Worm (Caenorhabditis elegans) whole organism, L3 larva: Measurements from ENCODE around the gene F14F8.8.

Source experiments
- ZK546.5 ChIP-seq: sonication (generic microtip); optimal IDR thresholded peaks from 2 replicates; lab custom pipeline; 2017; ENCODE audit warnings: missing biosample characterization, missing genetic modification characterization
- elt-2 ChIP-seq: sonication (generic microtip); optimal IDR thresholded peaks from 2 replicates; lab custom pipeline; 2016; ENCODE audit warnings: missing genetic modification reagents, mild to moderate bottlenecking, missing genetic modification characterization, missing compliant biosample characterization
- hmg-11 ChIP-seq: sonication (generic microtip); optimal IDR thresholded peaks from 2 replicates; lab custom pipeline; 2016; ENCODE audit warnings: missing genetic modification characterization, missing compliant biosample characterization
- nhr-23 ChIP-seq: fragments of 150-350 bp; optimal IDR thresholded peaks from 2 replicates; lab custom pipeline; 2014; ENCODE audit warnings: missing biosample characterization, missing genetic modification reagents, missing genetic modification characterization
- pqm-1 ChIP-seq: fragments of 150-350 bp; optimal IDR thresholded peaks from 2 replicates; lab custom pipeline; 2017; ENCODE audit warnings: missing biosample characterization, missing genetic modification characterization, inconsistent platforms
- skn-1 ChIP-seq: fragments of 150-350 bp; optimal IDR thresholded peaks from 2 replicates; lab custom pipeline; 2014; ENCODE audit warnings: missing biosample characterization, missing genetic modification characterization
- snpc-4 ChIP-seq: fragments of 150-350 bp; optimal IDR thresholded peaks from 2 replicates; lab custom pipeline; 2014; ENCODE audit warnings: missing biosample characterization, missing genetic modification characterization

Gene F14F8.8

ce11 chrV:16621894-16622293 lies 50.2 kb downstream of the F14F8.8 start:
- no peak for TF ChIP-seq nhr-23 (tag; lab: Kevin White, UChicago)
- no peak for TF ChIP-seq hmg-11 (tag; lab: Kevin White, UChicago)
- no peak for TF ChIP-seq snpc-4
- TF ChIP-seq pqm-1 (tag; lab: Kevin White, UChicago): no peak
- peak; percentile 18 for TF ChIP-seq elt-2 (tag; lab: Kevin White, UChicago)
- TF ChIP-seq skn-1: no peak
- no peak for TF ChIP-seq ZK546.5 (tag; lab: Kevin White, UChicago)
